Fruit fly (Drosophila melanogaster) S2 (cell line): ENCODE measurements around the gene CG42638.
"Not testable (repeated sequence)": the region's sequence is repeated elsewhere in the genome, so short reads cannot be mapped to it uniquely, and the experiment has no call there.

Source experiments
- CG8478 ChIP-seq: fragments of >200 bp; optimal IDR thresholded peaks from 2 replicates; lab custom pipeline; 2018
- CTCF ChIP-seq, 2 experiments: fragments of >200 bp; optimal IDR thresholded peaks; 2 replicates each; lab custom pipeline; 2018

dm6 chr3L:19749644-19750043 is at the start of gene CG42638:
- not testable (repeated sequence) for TF ChIP-seq CTCF (optimal IDR thresholded peaks at IDR 0.05; lab: Kevin White, UChicago); CG8478 (lab: Kevin White, UChicago)
